Fruit fly (Drosophila melanogaster) Kc167 (cell line): ENCODE results near the gene nst.

Source experiments
- Myc ChIP-seq: fragments of >200 bp; optimal IDR thresholded peaks from 2 replicates; lab custom pipeline; 2017; ENCODE audit warnings: missing external identifiers
- Sin3A ChIP-seq: fragments of >200 bp; optimal IDR thresholded peaks from 2 replicates; lab custom pipeline; 2018; ENCODE audit warnings: missing external identifiers
- h ChIP-seq: fragments of >200 bp; optimal IDR thresholded peaks from 3 replicates; lab custom pipeline; 2018; ENCODE audit warnings: missing external identifiers
- insv ChIP-seq: fragments of >200 bp; optimal IDR thresholded peaks from 3 replicates; lab custom pipeline; 2018; ENCODE audit warnings: missing external identifiers
- psq ChIP-seq: fragments of >200 bp; optimal IDR thresholded peaks from 2 replicates; lab custom pipeline; 2017; ENCODE audit warnings: missing external identifiers
- ttk ChIP-seq: sonication (Bioruptor generic); optimal IDR thresholded peaks from 2 replicates; lab custom pipeline; 2017; ENCODE audit warnings: missing external identifiers

nst gene

DNA sequence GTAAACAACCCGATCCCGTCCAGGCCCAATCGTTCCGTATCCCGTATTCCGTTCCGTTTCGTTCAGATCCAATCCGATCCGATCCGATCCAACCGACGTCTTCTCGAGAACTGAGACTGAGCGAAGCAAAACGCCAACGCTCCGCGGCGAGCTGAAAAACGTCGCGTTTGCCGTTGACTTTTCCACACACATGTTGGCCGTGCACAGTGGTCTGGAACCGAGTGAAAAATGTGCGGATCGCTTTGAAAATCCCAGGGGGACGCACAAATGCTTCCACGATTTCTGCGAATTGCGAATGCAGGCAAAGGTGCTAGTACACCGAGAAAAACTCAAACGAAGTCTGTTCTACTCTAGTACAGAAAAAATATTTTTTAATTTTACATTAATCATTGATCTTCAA, 45.0 kb downstream of the nst start, which contains the start of gene CG10663:
Gene CG10663, minus strand, starts transcription at position 88 of the 400 bp plus-strand sequence.
- no peak for TF ChIP-seq Myc (lab: Kevin White, UChicago)
- TF ChIP-seq Sin3A: no peak
- no peak for TF ChIP-seq insv
- TF ChIP-seq psq (lab: Kevin White, UChicago): no peak
- TF ChIP-seq h: no peak
- no peak for TF ChIP-seq ttk (lab: Kevin White, UChicago)

DNA sequence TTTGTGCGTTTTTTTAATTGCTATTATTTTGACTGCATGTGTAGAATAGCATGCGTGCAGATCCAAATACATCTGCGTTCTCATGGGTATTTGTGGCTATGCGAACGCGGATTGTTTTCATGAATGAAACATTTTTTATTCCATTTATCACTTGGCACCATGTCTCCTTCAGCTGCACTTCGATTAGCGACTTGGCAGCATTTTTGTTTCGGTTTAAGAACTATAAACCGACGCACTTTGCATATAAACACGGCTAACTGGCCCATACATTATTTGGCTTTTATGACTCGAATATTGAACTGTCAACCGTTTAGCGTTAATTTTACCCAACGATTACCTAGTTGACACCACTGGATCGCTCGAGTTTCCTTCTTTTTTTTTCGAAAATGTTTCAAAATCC, 45.5 kb downstream of the nst start:
- TF ChIP-seq Myc (lab: Kevin White, UChicago): no peak
- TF ChIP-seq insv: no peak

dm6 chr3L:12482917-12483316, 47.1 kb downstream of the nst start:
- no peak for TF ChIP-seq Sin3A
- TF ChIP-seq h: no peak

DNA sequence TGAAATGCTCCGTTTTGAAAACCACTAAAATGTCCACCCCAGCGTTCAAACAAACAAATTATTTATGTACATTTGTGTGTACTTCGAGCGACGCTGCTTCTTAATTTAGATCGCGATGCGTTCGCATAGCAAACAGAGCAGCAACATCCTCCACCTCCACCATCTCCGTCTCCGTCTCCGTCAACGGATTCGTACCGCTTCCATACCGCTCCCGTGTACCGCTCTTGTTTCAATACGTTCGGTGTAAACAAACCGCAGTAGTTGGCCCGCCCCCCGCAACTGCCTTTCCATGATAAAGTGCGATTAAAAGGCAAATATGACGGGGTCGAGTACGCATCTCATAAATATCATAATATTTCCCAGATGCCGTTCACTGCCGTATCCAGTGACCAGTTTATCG, 47.7 kb downstream of the nst start, which contains the start of gene CG33725:
Gene CG33725, plus strand, starts transcription at position 364 of the 400 bp plus-strand sequence.
- no peak for TF ChIP-seq insv
- TF ChIP-seq h: no peak
- no peak for TF ChIP-seq Sin3A
- no peak for TF ChIP-seq psq (lab: Kevin White, UChicago)
- no peak for TF ChIP-seq Myc (lab: Kevin White, UChicago)
- no peak for TF ChIP-seq ttk (lab: Kevin White, UChicago)

- TF ChIP-seq h: no peak
- no peak for TF ChIP-seq insv
- no peak for TF ChIP-seq ttk (lab: Kevin White, UChicago)
- no peak for TF ChIP-seq Myc (lab: Kevin White, UChicago)
- TF ChIP-seq psq (lab: Kevin White, UChicago): no peak
- TF ChIP-seq Sin3A: no peak
Measured at dm6 chr3L:12478229-12478628, 51.7 kb downstream of the nst start.
